Worm (Caenorhabditis elegans): Measurements from ENCODE around the gene K08E7.6.

The K08E7.6 gene

ce11 chrIV:12544624-12545023 is 36.3 kb downstream of the K08E7.6 start:
- TF ChIP-seq med-1 (GFP tag; optimal IDR thresholded peaks at IDR 0.05; ENCODE audit: insufficient read depth) (no peak), flt-1 (GFP tag; IDR thresholded peaks at IDR 0.05) (0 out of 2 replicates have a peak, but pooled peaks have one; percentile 43)

ce11 chrIV:12542011-12542410 is 38.9 kb downstream of the K08E7.6 start, which contains the start of gene ham-1:
ham-1 (plus strand) TSS chrIV:12542183.
- TF ChIP-seq tab-1 (GFP tag; IDR thresholded peaks at IDR 0.05): no peak
- TF ChIP-seq cog-1 (tag; optimal IDR thresholded peaks at IDR 0.05): no peak
- TF ChIP-seq ref-1 (GFP tag; conservative IDR thresholded peaks at IDR 0.05): no peak
- no peak for TF ChIP-seq flt-1 (GFP tag; IDR thresholded peaks at IDR 0.05)
- no peak for TF ChIP-seq klf-2 (GFP tag; conservative IDR thresholded peaks at IDR 0.05)
- TF ChIP-seq T22C8.4 (GFP tag; IDR thresholded peaks at IDR 0.05): no peak

ce11 chrIV:12540242-12540641 is 40.7 kb downstream of the K08E7.6 start:
- TF ChIP-seq T22C8.4 (GFP tag; IDR thresholded peaks at IDR 0.05): no peak
- TF ChIP-seq tab-1 (GFP tag; IDR thresholded peaks at IDR 0.05): no peak
- no peak for TF ChIP-seq cog-1 (tag; optimal IDR thresholded peaks at IDR 0.05)
- no peak for TF ChIP-seq ztf-29 (GFP tag; IDR thresholded peaks at IDR 0.05)
- no peak for TF ChIP-seq flt-1 (GFP tag; IDR thresholded peaks at IDR 0.05)
- TF ChIP-seq ztf-23 (GFP tag; IDR thresholded peaks at IDR 0.05): no peak

ce11 chrIV:12537694-12538093 is 43.3 kb downstream of the K08E7.6 start:
- TF ChIP-seq cog-1 (tag; optimal IDR thresholded peaks at IDR 0.05): no peak
- TF ChIP-seq ref-1 (GFP tag; conservative IDR thresholded peaks at IDR 0.05): no peak
- TF ChIP-seq T22C8.4 (GFP tag; IDR thresholded peaks at IDR 0.05): no peak
- TF ChIP-seq ztf-29 (GFP tag; IDR thresholded peaks at IDR 0.05): no peak
- TF ChIP-seq med-1 (GFP tag; optimal IDR thresholded peaks at IDR 0.05; ENCODE audit: insufficient read depth): no peak
- TF ChIP-seq ztf-23 (GFP tag; IDR thresholded peaks at IDR 0.05): no peak
- no peak for TF ChIP-seq flt-1 (GFP tag; IDR thresholded peaks at IDR 0.05)
- no peak for TF ChIP-seq tab-1 (GFP tag; IDR thresholded peaks at IDR 0.05)
- no peak for TF ChIP-seq klf-2 (GFP tag; conservative IDR thresholded peaks at IDR 0.05)

ce11 chrIV:12536358-12536757 is 44.6 kb downstream of the K08E7.6 start:
- TF ChIP-seq ztf-29 (GFP tag; IDR thresholded peaks at IDR 0.05): no peak
- TF ChIP-seq T22C8.4 (GFP tag; IDR thresholded peaks at IDR 0.05): no peak
- TF ChIP-seq ref-1 (GFP tag; conservative IDR thresholded peaks at IDR 0.05): no peak
- TF ChIP-seq cog-1 (tag; optimal IDR thresholded peaks at IDR 0.05): no peak
- TF ChIP-seq tab-1 (GFP tag; IDR thresholded peaks at IDR 0.05): no peak
- no peak for TF ChIP-seq klf-2 (GFP tag; conservative IDR thresholded peaks at IDR 0.05)

- TF ChIP-seq cog-1 (tag; optimal IDR thresholded peaks at IDR 0.05) (no peak), ref-1 (GFP tag; conservative IDR thresholded peaks at IDR 0.05) (no peak), flt-1 (GFP tag; IDR thresholded peaks at IDR 0.05) (no peak), T22C8.4 (GFP tag; IDR thresholded peaks at IDR 0.05) (no peak), tab-1 (GFP tag; IDR thresholded peaks at IDR 0.05) (no peak), ztf-29 (GFP tag; IDR thresholded peaks at IDR 0.05) (no peak), ztf-23 (GFP tag; IDR thresholded peaks at IDR 0.05) (no peak), klf-2 (GFP tag; conservative IDR thresholded peaks at IDR 0.05) (no peak), med-1 (GFP tag; optimal IDR thresholded peaks at IDR 0.05; ENCODE audit: insufficient read depth) (no peak)
These were observed 49.5 kb downstream of the K08E7.6 start for ce11 chrIV:12531464-12531863.

ce11 chrIV:12531047-12531446 is 49.9 kb downstream of the K08E7.6 start, which contains the start of gene F53B2.5:
F53B2.5 (minus strand) TSS chrIV:12531147.
- TF ChIP-seq ref-1 (GFP tag; conservative IDR thresholded peaks at IDR 0.05) (no peak), ztf-29 (GFP tag; IDR thresholded peaks at IDR 0.05) (no peak), T22C8.4 (GFP tag; IDR thresholded peaks at IDR 0.05) (no peak), klf-2 (GFP tag; conservative IDR thresholded peaks at IDR 0.05) (no peak), med-1 (GFP tag; optimal IDR thresholded peaks at IDR 0.05; ENCODE audit: insufficient read depth) (no peak), tab-1 (GFP tag; IDR thresholded peaks at IDR 0.05) (no peak), ztf-23 (GFP tag; IDR thresholded peaks at IDR 0.05) (no peak), cog-1 (tag; optimal IDR thresholded peaks at IDR 0.05) (no peak), flt-1 (GFP tag; IDR thresholded peaks at IDR 0.05) (no peak)

Data from whole organism, midembryonic.